Fruit fly (Drosophila melanogaster): ENCODE measurements around the gene dl.

DNA sequence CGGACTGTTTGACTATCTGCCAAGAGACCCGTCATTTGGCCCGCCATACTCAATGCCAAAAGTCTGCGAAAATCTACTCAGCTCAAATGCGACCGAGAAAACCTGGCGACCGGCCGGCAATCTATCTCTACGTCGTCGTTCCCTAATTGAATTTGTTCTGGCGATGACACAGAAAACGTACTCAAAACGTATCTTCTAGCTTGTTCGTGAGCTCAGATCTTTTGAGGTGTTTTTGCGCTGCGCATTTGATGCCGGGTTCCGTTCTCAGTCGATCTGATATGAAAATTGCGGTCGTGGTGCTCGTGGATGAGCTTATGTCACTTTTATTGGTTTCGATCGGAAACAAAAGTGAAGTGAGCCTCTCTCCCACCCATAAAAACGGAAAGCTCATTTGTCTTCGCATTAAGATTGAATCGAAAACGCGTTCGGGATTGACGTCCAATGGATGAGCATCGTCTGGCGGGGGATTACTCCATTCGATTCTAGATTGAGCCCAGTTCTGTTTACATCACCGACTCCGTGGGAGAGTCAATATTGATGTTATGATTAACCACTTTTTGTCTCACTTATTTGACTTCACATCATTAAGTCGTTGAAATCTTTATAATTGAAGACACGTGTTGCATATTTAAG, 62.3 kb downstream of the dl start:
- TF ChIP-seq rn (GFP tag; IDR thresholded peaks at IDR 0.05) (no peak), CG10348 (GFP tag; IDR thresholded peaks at IDR 0.05) (no peak), CG13204 (GFP tag; optimal IDR thresholded peaks at IDR 0.05) (no peak), CG17806 (tag; optimal IDR thresholded peaks at IDR 0.05) (no peak), EcR (GFP tag; optimal IDR thresholded peaks at IDR 0.05) (no peak), Pif1A (GFP tag; optimal IDR thresholded peaks at IDR 0.05) (no peak), Ets98B (GFP tag; IDR thresholded peaks at IDR 0.05) (no peak)

All from whole organism, pupa.